ENCODE assay signal across 8 worm cellular contexts in the genomic region with DNA sequence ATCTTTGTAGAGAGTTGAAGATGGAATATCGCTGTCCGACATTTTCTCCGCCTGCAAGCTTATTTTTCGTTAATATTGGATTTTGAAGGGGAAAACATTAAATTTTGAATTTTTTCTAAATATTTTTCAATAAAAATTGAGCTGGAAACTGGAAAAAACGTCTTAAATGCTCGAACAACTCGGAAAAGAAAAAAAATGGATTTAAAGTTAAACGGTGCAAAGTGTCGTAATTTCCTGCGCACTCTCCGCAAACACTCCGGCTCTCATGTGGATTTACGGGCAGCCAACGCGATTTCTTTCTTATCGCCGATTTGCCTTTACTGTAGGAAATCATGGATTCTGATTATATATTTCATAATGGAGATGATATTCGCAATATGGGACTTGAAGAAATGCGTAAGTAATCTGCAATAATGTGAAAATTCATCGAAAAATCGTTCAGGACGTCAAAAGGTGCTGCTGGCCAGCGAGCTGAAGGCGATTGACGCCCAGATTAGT.
TF ChIP-seq lines count a peak whose summit lies in the region.

A gene (minus strand): TSS at position 51 of the 498 bp plus-strand sequence.
A gene (plus strand): TSS at position 195 of the 498 bp plus-strand sequence.

TF ChIP-seq in whole organism, L1 larva, 84 proteins besides CTCF, POLR2A, EP300 and RAD21 (continues in another document):
- TF ChIP-seq egl-13 (tag; optimal IDR thresholded peaks at IDR 0.05; lab: Kevin White, UChicago) (no peak), jun-1 (tag; optimal IDR thresholded peaks at IDR 0.05; lab: Kevin White, UChicago) (no peak), vab-15 (tag; optimal IDR thresholded peaks at IDR 0.05; lab: Kevin White, UChicago) (no peak), lin-15B (tag; optimal IDR thresholded peaks at IDR 0.05; lab: Kevin White, UChicago) (peak; percentile 25), efl-1 (optimal IDR thresholded peaks at IDR 0.05; lab: Kevin White, UChicago) (peak; percentile 61 to 72), efl-1 (GFP tag; optimal IDR thresholded peaks at IDR 0.05 in 1 of 2; lab: Kevin White, UChicago) (peak; percentile 72 to 97), nhr-11 (tag; optimal IDR thresholded peaks at IDR 0.05; lab: Kevin White, UChicago) (no peak), fos-1 (tag; optimal IDR thresholded peaks at IDR 0.05; lab: Kevin White, UChicago) (no peak), sptf-1 (tag; optimal IDR thresholded peaks at IDR 0.05; lab: Kevin White, UChicago) (no peak), unc-98 (GFP tag; IDR thresholded peaks at IDR 0.05; lab: Robert Waterston, UW) (no peak), tbx-2 (tag; optimal IDR thresholded peaks at IDR 0.05; lab: Kevin White, UChicago) (peak; percentile 44)

TF ChIP-seq in whole organism, L2 larva, 48 proteins besides CTCF, POLR2A, EP300 and RAD21 (continues in another document):
- TF ChIP-seq nhr-10 (tag; optimal IDR thresholded peaks at IDR 0.05; lab: Kevin White, UChicago) (no peak), nhr-21 (tag; optimal IDR thresholded peaks at IDR 0.05; lab: Kevin White, UChicago) (no peak), gmeb-1 (tag; optimal IDR thresholded peaks at IDR 0.05; lab: Kevin White, UChicago) (peak; percentile 61), sma-3 (GFP tag; optimal IDR thresholded peaks at IDR 0.05; lab: Kevin White, UChicago) (peak; percentile 24), sem-4 (tag; optimal IDR thresholded peaks at IDR 0.05; lab: Kevin White, UChicago) (no peak), R02D3.7 (tag; optimal IDR thresholded peaks at IDR 0.05; lab: Kevin White, UChicago) (peak; percentile 81), ceh-82 (tag; optimal IDR thresholded peaks at IDR 0.05; lab: Kevin White, UChicago) (no peak), aly-2 (tag; optimal IDR thresholded peaks at IDR 0.05; lab: Kevin White, UChicago) (no peak), nhr-129 (tag; optimal IDR thresholded peaks at IDR 0.05; lab: Kevin White, UChicago) (peak; percentile 51), alr-1 (tag; optimal IDR thresholded peaks at IDR 0.05; lab: Kevin White, UChicago) (no peak), Y55F3AM.14 (GFP tag; optimal IDR thresholded peaks at IDR 0.05; lab: Kevin White, UChicago) (no peak)

TF ChIP-seq in whole organism, L3 larva, 47 proteins besides CTCF, POLR2A, EP300 and RAD21 (continues in another document):
- TF ChIP-seq elt-2 (tag; optimal IDR thresholded peaks at IDR 0.05; lab: Kevin White, UChicago) (peak; percentile 14), nhr-76 (tag; optimal IDR thresholded peaks at IDR 0.05; lab: Kevin White, UChicago) (no peak), nhr-67 (tag; optimal IDR thresholded peaks at IDR 0.05; lab: Kevin White, UChicago) (no peak), pqm-1 (tag; optimal IDR thresholded peaks at IDR 0.05; lab: Kevin White, UChicago) (no peak), elt-3 (tag; optimal IDR thresholded peaks at IDR 0.05; lab: Kevin White, UChicago) (no peak), fkh-2 (tag; optimal IDR thresholded peaks at IDR 0.05; lab: Kevin White, UChicago) (no peak), unc-39 (tag; optimal IDR thresholded peaks at IDR 0.05; lab: Kevin White, UChicago) (no peak), ceh-9 (tag; optimal IDR thresholded peaks at IDR 0.05; lab: Kevin White, UChicago) (no peak), tbx-2 (tag; optimal IDR thresholded peaks at IDR 0.05; lab: Kevin White, UChicago) (no peak), R02D3.7 (tag; optimal IDR thresholded peaks at IDR 0.05; lab: Kevin White, UChicago) (no peak), pha-4 (tag; optimal IDR thresholded peaks at IDR 0.05; lab: Kevin White, UChicago) (no peak), mml-1 (tag; optimal IDR thresholded peaks at IDR 0.05; lab: Kevin White, UChicago) (no peak)

TF ChIP-seq in whole organism, L4 larva, 104 proteins besides CTCF, POLR2A, EP300 and RAD21:
- no peak for TF ChIP-seq spr-3 (GFP tag; optimal IDR thresholded peaks at IDR 0.05; lab: Kevin White, UChicago)
- TF ChIP-seq R02D3.7 (tag; optimal IDR thresholded peaks at IDR 0.05; lab: Kevin White, UChicago): peak; percentile 88
- peak; percentile 62 for TF ChIP-seq mes-2 (tag; optimal IDR thresholded peaks at IDR 0.05; lab: Kevin White, UChicago; ENCODE audit: poor library complexity, severe bottlenecking)
- TF ChIP-seq lsy-2 (tag; optimal IDR thresholded peaks at IDR 0.05; lab: Kevin White, UChicago): peak in 1 of 2 experiments; percentile 37
- TF ChIP-seq dve-1 (tag; optimal IDR thresholded peaks at IDR 0.05; lab: Kevin White, UChicago; ENCODE audit: insufficient read depth): peak; percentile 48
- no peak for TF ChIP-seq hif-1 (tag; optimal IDR thresholded peaks at IDR 0.05; lab: Kevin White, UChicago)
- peak; percentile 85 for TF ChIP-seq aha-1 (tag; lab: Kevin White, UChicago)
- peak; percentile 49 for TF ChIP-seq dpl-1 (GFP tag; optimal IDR thresholded peaks at IDR 0.05; lab: Kevin White, UChicago)
TF ChIP-seq in whole organism, L4 larva: peak in this region for 6.

TF ChIP-seq in whole organism, early embryonic, 17 proteins besides CTCF, POLR2A, EP300 and RAD21:
- no peak for TF ChIP-seq aly-1 (tag; optimal IDR thresholded peaks at IDR 0.05; lab: Kevin White, UChicago)
- peak; percentile 16 for TF ChIP-seq F13C5.2 (tag; optimal IDR thresholded peaks at IDR 0.05; lab: Kevin White, UChicago)
- no peak for TF ChIP-seq ama-1 (optimal IDR thresholded peaks at IDR 0.05; lab: Kevin White, UChicago)
- TF ChIP-seq tra-4 (tag; optimal IDR thresholded peaks at IDR 0.05; lab: Kevin White, UChicago): no peak
TF ChIP-seq in whole organism, early embryonic: peak in this region for 1.

TF ChIP-seq in whole organism, late embryonic, 69 proteins besides CTCF, POLR2A, EP300 and RAD21:
- peak; percentile 18 for TF ChIP-seq unc-42 (tag; optimal IDR thresholded peaks at IDR 0.05; lab: Kevin White, UChicago)
- TF ChIP-seq pag-3 (tag; optimal IDR thresholded peaks at IDR 0.05; lab: Kevin White, UChicago; ENCODE audit: borderline replicate concordance): no peak
- TF ChIP-seq ceh-31 (tag; optimal IDR thresholded peaks at IDR 0.05; lab: Kevin White, UChicago): peak; percentile 12
- TF ChIP-seq unc-55 (GFP tag; optimal IDR thresholded peaks at IDR 0.05; lab: Kevin White, UChicago): no peak
- peak; percentile 42 for TF ChIP-seq elt-2 (tag; optimal IDR thresholded peaks at IDR 0.05; lab: Kevin White, UChicago)
- no peak for TF ChIP-seq ztf-16 (tag; optimal IDR thresholded peaks at IDR 0.05; lab: Kevin White, UChicago)
- TF ChIP-seq ttx-3 (tag; optimal IDR thresholded peaks at IDR 0.05; lab: Kevin White, UChicago): no peak
- TF ChIP-seq lin-11 (tag; optimal IDR thresholded peaks at IDR 0.05; lab: Kevin White, UChicago): no peak
- no peak for TF ChIP-seq T23F11.4 (GFP tag; optimal IDR thresholded peaks at IDR 0.05; lab: Kevin White, UChicago)
- no peak for TF ChIP-seq ets-4 (tag; optimal IDR thresholded peaks at IDR 0.05; lab: Kevin White, UChicago)
- TF ChIP-seq gmeb-2 (tag; optimal IDR thresholded peaks at IDR 0.05; lab: Kevin White, UChicago): no peak
- no peak for TF ChIP-seq ceh-34 (tag; optimal IDR thresholded peaks at IDR 0.05; lab: Kevin White, UChicago)

TF ChIP-seq in whole organism, mixed stage, embryonic, 35 proteins besides CTCF, POLR2A, EP300 and RAD21:
- TF ChIP-seq lsy-2 (tag; optimal IDR thresholded peaks at IDR 0.05; lab: Kevin White, UChicago) (peak; percentile 32), ces-1 (GFP tag; optimal IDR thresholded peaks at IDR 0.05; lab: Kevin White, UChicago) (peak; percentile 37), ztf-11 (tag; optimal IDR thresholded peaks at IDR 0.05; lab: Kevin White, UChicago) (no peak), lin-13 (tag; optimal IDR thresholded peaks at IDR 0.05; lab: Kevin White, UChicago) (peak; percentile 3)

TF ChIP-seq in whole organism, young adult, 124 proteins besides CTCF, POLR2A, EP300 and RAD21 (continues in another document):
- TF ChIP-seq rcor-1 (GFP tag; IDR thresholded peaks at IDR 0.05; lab: Robert Waterston, UW) (no peak), Y95B8A.8 (GFP tag; IDR thresholded peaks at IDR 0.05; lab: Robert Waterston, UW) (no peak), lir-1 (GFP tag; conservative IDR thresholded peaks at IDR 0.05; lab: Robert Waterston, UW) (no peak), hlh-12 (tag; optimal IDR thresholded peaks at IDR 0.05; lab: Kevin White, UChicago) (no peak), T26A5.8 (tag; optimal IDR thresholded peaks at IDR 0.05; lab: Kevin White, UChicago) (no peak), hlh-26 (GFP tag; conservative IDR thresholded peaks at IDR 0.05; lab: Robert Waterston, UW) (no peak), attf-5 (GFP tag; optimal IDR thresholded peaks at IDR 0.05; lab: Kevin White, UChicago) (peak; percentile 15), ztf-18 (tag; optimal IDR thresholded peaks at IDR 0.05; lab: Kevin White, UChicago) (no peak), aptf-3 (GFP tag; IDR thresholded peaks at IDR 0.05; lab: Robert Waterston, UW) (no peak), snpc-4 (GFP tag; optimal IDR thresholded peaks at IDR 0.05; lab: Kevin White, UChicago) (no peak), snpc-4 (tag; optimal IDR thresholded peaks at IDR 0.05; lab: Kevin White, UChicago) (no peak), egl-18 (GFP tag; IDR thresholded peaks at IDR 0.05; lab: Robert Waterston, UW) (no peak), bed-2 (GFP tag; IDR thresholded peaks at IDR 0.05; lab: Robert Waterston, UW) (no peak), unc-130 (GFP tag; optimal IDR thresholded peaks at IDR 0.05; lab: Kevin White, UChicago) (no peak), mcd-1 (GFP tag; IDR thresholded peaks at IDR 0.05; lab: Robert Waterston, UW) (peak; percentile 53), Y53F4B.3 (GFP tag; IDR thresholded peaks at IDR 0.05; lab: Robert Waterston, UW) (no peak), snpc-3.4 (tag; optimal IDR thresholded peaks at IDR 0.05; lab: Kevin White, UChicago) (no peak), ceh-100 (GFP tag; IDR thresholded peaks at IDR 0.05; lab: Robert Waterston, UW) (no peak), sea-2 (GFP tag; IDR thresholded peaks at IDR 0.05; lab: Robert Waterston, UW) (no peak), madf-6 (GFP tag; IDR thresholded peaks at IDR 0.05; lab: Robert Waterston, UW) (no peak), lin-54 (GFP tag; optimal IDR thresholded peaks at IDR 0.05; lab: Kevin White, UChicago) (peak; percentile 9), F57A8.1 (GFP tag; optimal IDR thresholded peaks at IDR 0.05; lab: Kevin White, UChicago) (no peak), nhr-179 (tag; optimal IDR thresholded peaks at IDR 0.05; lab: Kevin White, UChicago) (no peak), rec-8 (tag; optimal IDR thresholded peaks at IDR 0.05; lab: Kevin White, UChicago) (no peak), akir-1 (GFP tag; optimal IDR thresholded peaks at IDR 0.05; lab: Kevin White, UChicago) (no peak), lsl-1 (GFP tag; optimal IDR thresholded peaks at IDR 0.05; lab: Kevin White, UChicago) (peak; percentile 10), nhr-80 (tag; optimal IDR thresholded peaks at IDR 0.05; lab: Kevin White, UChicago) (no peak), bed-1 (GFP tag; IDR thresholded peaks at IDR 0.05; lab: Robert Waterston, UW) (no peak), snpc-1.3 (tag; optimal IDR thresholded peaks at IDR 0.05; lab: Kevin White, UChicago; ENCODE audit: insufficient read depth) (peak; percentile 2), lsy-27 (tag; optimal IDR thresholded peaks at IDR 0.05; lab: Kevin White, UChicago; ENCODE audit: borderline replicate concordance, insufficient read depth) (no peak), ztf-28 (GFP tag; IDR thresholded peaks at IDR 0.05; lab: Robert Waterston, UW) (no peak)
